Worm (Caenorhabditis elegans) whole organism, young adult: ENCODE measurements around the gene C09B8.4.

Source experiments
- ama-1 ChIP-seq, 3 experiments: fragments of 150-350 bp in 1 of 3; sonication (generic microtip) in 2 of 3; optimal IDR thresholded peaks; 2 replicates each; lab custom pipeline; 2014 to 2018; ENCODE audit warnings: missing biosample characterization in 2 of 3, missing genetic modification characterization in 2 of 3, missing genetic modification reagents in 2 of 3
- dpl-1 ChIP-seq: fragments of 150-350 bp; optimal IDR thresholded peaks from 2 replicates; lab custom pipeline; 2014; ENCODE audit warnings: missing biosample characterization, missing genetic modification reagents, missing genetic modification characterization
- madf-10 ChIP-seq: sonication (generic microtip); optimal IDR thresholded peaks from 2 replicates; lab custom pipeline; 2016; ENCODE audit warnings: mild to moderate bottlenecking, missing genetic modification characterization, missing compliant biosample characterization
- madf-6 ChIP-seq: fragments of 200-800 bp; sonication (Bioruptor generic); IDR thresholded peaks from 2 replicates; pipeline ENCODE4 v1.3.6; 2022; ENCODE audit warnings: missing genetic modification reagents, missing genetic modification characterization, missing compliant biosample characterization
- nfya-2 ChIP-seq: fragments of 200-800 bp; sonication (Bioruptor generic); IDR thresholded peaks from 2 replicates; pipeline ENCODE4 v1.3.6; 2022; ENCODE audit warnings: missing genetic modification reagents, missing genetic modification characterization, missing compliant biosample characterization
- pha-4 ChIP-seq: fragments of 150-350 bp; sonication (generic microtip); optimal IDR thresholded peaks from 2 replicates; lab custom pipeline; 2014; ENCODE audit warnings: missing biosample characterization, missing genetic modification reagents, missing genetic modification characterization
- tlf-1 ChIP-seq: fragments of 200-800 bp; sonication (Bioruptor generic); optimal IDR thresholded peaks from 2 replicates; lab custom pipeline; 2018; ENCODE audit warnings: mild to moderate bottlenecking, missing genetic modification characterization, missing compliant biosample characterization
- unc-130 ChIP-seq: sonication (generic microtip); optimal IDR thresholded peaks from 2 replicates; lab custom pipeline; 2016; ENCODE audit warnings: missing genetic modification reagents, missing genetic modification characterization, missing compliant biosample characterization
- unc-62 ChIP-seq: fragments of 150-350 bp; optimal IDR thresholded peaks from 2 replicates; lab custom pipeline; 2014; ENCODE audit warnings: missing biosample characterization, missing genetic modification reagents, missing genetic modification characterization
- zim-3 ChIP-seq: sonication (generic microtip); optimal IDR thresholded peaks from 2 replicates; lab custom pipeline; 2017; ENCODE audit warnings: mild to moderate bottlenecking, missing genetic modification characterization, moderate library complexity, missing compliant biosample characterization

- TF ChIP-seq dpl-1 (no peak), unc-62 (GFP tag; lab: Kevin White, UChicago) (no peak), madf-10 (tag; lab: Kevin White, UChicago) (no peak), unc-130 (no peak), madf-6 (GFP tag; lab: Robert Waterston, UW) (no peak), nfya-2 (GFP tag; lab: Robert Waterston, UW) (no peak), zim-3 (tag; lab: Kevin White, UChicago) (no peak), tlf-1 (no peak), ama-1 (optimal IDR thresholded peaks at IDR 0.05; lab: Kevin White, UChicago) (no peak), ama-1 (GFP tag; optimal IDR thresholded peaks at IDR 0.05; lab: Kevin White, UChicago) (no peak), pha-4 (tag; lab: Kevin White, UChicago) (no peak)
These were observed 15.4 kb downstream of the C09B8.4 start for ce11 chrX:6004315-6004714.
